Worm (Caenorhabditis elegans) whole organism, midembryonic: ENCODE data around the gene EEED8.12.

Source experiments
- T22C8.4 ChIP-seq: fragments of 200-800 bp; sonication (Bioruptor generic); IDR thresholded peaks from 2 replicates; pipeline ENCODE4 v1.3.6; 2022; ENCODE audit warnings: missing genetic modification characterization, missing compliant biosample characterization
- cog-1 ChIP-seq: sonication (generic microtip); optimal IDR thresholded peaks from 2 replicates; lab custom pipeline; 2016; ENCODE audit warnings: missing genetic modification characterization, missing compliant biosample characterization
- flt-1 ChIP-seq: fragments of 200-800 bp; sonication (Bioruptor generic); IDR thresholded peaks from 2 replicates; pipeline ENCODE4 v1.3.6; 2022; ENCODE audit warnings: missing genetic modification characterization, missing compliant biosample characterization
- med-1 ChIP-seq: sonication (generic microtip); optimal IDR thresholded peaks from 2 replicates; lab custom pipeline; 2017; ENCODE audit warnings: missing genetic modification characterization, mild to moderate bottlenecking, missing compliant biosample characterization, antibody characterized with exemption, missing genetic modification reagents; ENCODE audit not compliant: insufficient read depth
- ref-1 ChIP-seq: fragments of 200-800 bp; sonication (Bioruptor generic); conservative IDR thresholded peaks from 2 replicates; pipeline ENCODE4 v1.3.6; 2022; ENCODE audit warnings: missing genetic modification reagents, missing genetic modification characterization, missing compliant biosample characterization
- tab-1 ChIP-seq: fragments of 200-800 bp; sonication (Bioruptor generic); IDR thresholded peaks from 2 replicates; pipeline ENCODE4 v1.3.6; 2022; ENCODE audit warnings: missing genetic modification characterization, missing compliant biosample characterization
- ztf-23 ChIP-seq: fragments of 200-800 bp; sonication (Bioruptor generic); IDR thresholded peaks from 2 replicates; pipeline ENCODE4 v1.3.6; 2022; ENCODE audit warnings: missing genetic modification reagents, missing genetic modification characterization, missing compliant biosample characterization
- ztf-29 ChIP-seq: fragments of 200-800 bp; sonication (Bioruptor generic); IDR thresholded peaks from 2 replicates; pipeline ENCODE4 v1.3.6; 2022; ENCODE audit warnings: missing genetic modification reagents, missing genetic modification characterization, missing compliant biosample characterization

- TF ChIP-seq ref-1 (GFP tag; lab: Robert Waterston, UW) = no peak
- TF ChIP-seq tab-1 (GFP tag; lab: Robert Waterston, UW) = no peak
- TF ChIP-seq ztf-23 (GFP tag; lab: Robert Waterston, UW) = no peak
- TF ChIP-seq flt-1 (GFP tag; lab: Robert Waterston, UW) = no peak
- no peak for TF ChIP-seq ztf-29
- TF ChIP-seq cog-1 = no peak
- TF ChIP-seq med-1 (GFP tag; lab: Kevin White, UChicago) = no peak
- TF ChIP-seq T22C8.4 (GFP tag; lab: Robert Waterston, UW) = no peak
Observed at ce11 chrII:5359252-5359651, 49.6 kb downstream of the EEED8.12 start, which contains the start of gene sec-6.
